Worm (Caenorhabditis elegans) whole organism, L2 larva: ENCODE measurements around the gene Y51B9A.6.

Source experiments
- ama-1 ChIP-seq: fragments of 150-350 bp; optimal IDR thresholded peaks from 2 replicates; lab custom pipeline; 2018; ENCODE audit warnings: inconsistent platforms
- elt-3 ChIP-seq: sonication (generic microtip); optimal IDR thresholded peaks from 2 replicates; lab custom pipeline; 2017; ENCODE audit warnings: missing biosample characterization, missing genetic modification characterization
- fos-1 ChIP-seq: fragments of 150-350 bp; optimal IDR thresholded peaks from 2 replicates; lab custom pipeline; 2014; ENCODE audit warnings: missing biosample characterization, missing genetic modification characterization
- gmeb-1 ChIP-seq: fragments of 150-350 bp; optimal IDR thresholded peaks from 2 replicates; lab custom pipeline; 2014; ENCODE audit warnings: missing biosample characterization, missing genetic modification characterization
- mab-5 ChIP-seq: fragments of 150-350 bp; optimal IDR thresholded peaks from 2 replicates; lab custom pipeline; 2014; ENCODE audit warnings: missing biosample characterization, missing genetic modification characterization
- nhr-23 ChIP-seq: fragments of 150-350 bp; optimal IDR thresholded peaks from 2 replicates; lab custom pipeline; 2014; ENCODE audit warnings: missing biosample characterization, missing genetic modification reagents, missing genetic modification characterization
- skn-1 ChIP-seq: sonication (generic microtip); optimal IDR thresholded peaks from 2 replicates; lab custom pipeline; 2017; ENCODE audit warnings: missing biosample characterization, missing genetic modification characterization
- snpc-4 ChIP-seq: fragments of 150-350 bp; optimal IDR thresholded peaks from 2 replicates; lab custom pipeline; 2014; ENCODE audit warnings: missing biosample characterization, missing genetic modification characterization
- unc-39 ChIP-seq: fragments of 150-350 bp; optimal IDR thresholded peaks from 2 replicates; lab custom pipeline; 2014; ENCODE audit warnings: missing biosample characterization, missing genetic modification characterization
- ztf-11 ChIP-seq: sonication (generic microtip); optimal IDR thresholded peaks from 2 replicates; lab custom pipeline; 2017; ENCODE audit warnings: missing biosample characterization, missing genetic modification characterization

ce11 chrII:9362249-9362648, 40.7 kb downstream of the Y51B9A.6 start:
- TF ChIP-seq nhr-23 (no peak), elt-3 (tag; lab: Kevin White, UChicago) (no peak), ama-1 (lab: Kevin White, UChicago) (no peak), unc-39 (tag; lab: Kevin White, UChicago) (no peak), mab-5 (tag; lab: Kevin White, UChicago) (no peak), gmeb-1 (tag; lab: Kevin White, UChicago) (no peak), snpc-4 (tag; lab: Kevin White, UChicago) (no peak), fos-1 (tag; lab: Kevin White, UChicago) (no peak), ztf-11 (no peak), skn-1 (tag; lab: Kevin White, UChicago) (no peak)
